Worm (Caenorhabditis elegans) whole organism, dauer: ENCODE measurements around the gene Y41G9A.5.

Experiments
- unc-62 ChIP-seq: sonication (generic microtip); optimal IDR thresholded peaks from 2 replicates; lab custom pipeline; 2017; ENCODE audit warnings: missing biosample characterization, missing genetic modification reagents, missing genetic modification characterization

The Y41G9A.5 gene

DNA sequence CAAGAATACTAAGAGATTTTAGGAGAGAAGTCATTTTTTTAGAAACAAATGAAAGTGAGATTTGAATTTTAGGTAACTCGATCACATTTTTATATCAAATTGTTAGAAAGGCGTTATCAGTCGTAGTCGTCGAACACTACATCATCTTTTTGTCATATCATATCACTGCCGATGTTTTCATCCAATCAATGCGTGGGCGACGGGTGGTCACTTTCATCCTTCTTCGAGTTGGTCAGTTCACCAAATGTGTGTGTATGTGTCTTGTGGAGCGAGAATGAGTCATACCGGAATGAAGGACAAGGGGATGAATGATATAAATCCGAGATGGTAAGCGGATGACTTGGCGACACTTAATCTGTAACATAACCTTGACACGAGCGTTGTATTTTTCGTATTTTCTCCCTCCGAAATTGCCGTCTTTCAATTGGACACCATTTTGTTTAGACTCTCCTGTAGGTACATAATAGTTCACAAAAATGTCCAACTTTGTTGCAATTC, at the start of gene Y41G9A.5, which contains the start of gene Y41G9A.10:
Y41G9A.5 (plus strand) TSS at position 160 of the 498 bp plus-strand sequence.
Y41G9A.10 (minus strand) TSS at position 51 of the 498 bp plus-strand sequence.
- no peak for TF ChIP-seq unc-62 (GFP tag; lab: Kevin White, UChicago)

ce11 chrX:2898256-2898655, 48.2 kb upstream of the Y41G9A.5 start, which contains the start of gene F52B10.3:
F52B10.3 (minus strand) TSS chrX:2898356.
- no peak for TF ChIP-seq unc-62 (GFP tag; lab: Kevin White, UChicago)

DNA sequence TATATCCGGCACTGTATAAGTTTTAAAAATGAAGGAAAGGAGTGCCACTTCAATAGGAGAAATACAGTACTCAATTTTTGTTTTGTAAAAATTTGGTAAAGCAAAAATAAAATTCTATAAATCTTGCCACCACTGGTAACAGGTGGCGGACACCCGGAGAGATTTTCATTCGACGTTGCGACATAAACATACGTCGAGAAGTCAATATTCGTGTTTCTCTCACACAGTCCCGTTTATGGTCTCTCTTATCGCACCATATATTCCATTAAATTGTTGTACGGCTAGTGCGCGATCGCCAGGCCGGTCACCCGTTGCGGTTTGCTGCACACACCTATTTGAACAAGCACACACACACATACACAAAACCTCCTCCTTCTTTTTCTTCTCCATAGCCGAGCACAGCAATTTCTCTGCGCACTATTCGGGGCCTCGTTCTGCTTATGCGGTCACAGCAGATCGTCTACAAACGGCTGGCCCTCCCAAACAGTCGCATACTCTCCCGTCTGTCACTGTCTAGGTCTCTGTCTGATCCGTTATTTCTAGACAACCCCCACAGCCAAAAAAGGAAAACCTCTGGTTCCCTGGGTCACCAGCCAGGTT, 45.5 kb upstream of the Y41G9A.5 start:
- TF ChIP-seq unc-62 (GFP tag; lab: Kevin White, UChicago), result no peak

DNA sequence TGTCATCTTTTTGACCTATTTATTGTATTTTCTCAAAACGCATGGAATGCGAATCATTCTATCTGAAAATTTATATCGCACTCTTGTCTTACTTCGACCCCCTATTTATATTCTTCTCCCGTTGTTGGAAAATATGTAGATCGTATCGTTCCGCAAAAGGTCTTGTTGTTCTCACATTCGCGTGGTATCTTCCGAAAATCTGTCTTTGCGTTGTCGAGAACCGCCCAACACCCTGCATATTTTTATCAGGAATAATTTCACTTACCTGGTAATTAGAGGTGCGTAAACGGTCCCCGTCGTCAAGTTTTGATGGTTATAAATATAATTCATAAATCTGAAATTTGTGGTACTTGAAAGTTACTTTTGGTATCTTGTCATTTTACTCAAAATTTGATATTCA, 43.6 kb upstream of the Y41G9A.5 start:
- no peak for TF ChIP-seq unc-62 (GFP tag; lab: Kevin White, UChicago)

DNA sequence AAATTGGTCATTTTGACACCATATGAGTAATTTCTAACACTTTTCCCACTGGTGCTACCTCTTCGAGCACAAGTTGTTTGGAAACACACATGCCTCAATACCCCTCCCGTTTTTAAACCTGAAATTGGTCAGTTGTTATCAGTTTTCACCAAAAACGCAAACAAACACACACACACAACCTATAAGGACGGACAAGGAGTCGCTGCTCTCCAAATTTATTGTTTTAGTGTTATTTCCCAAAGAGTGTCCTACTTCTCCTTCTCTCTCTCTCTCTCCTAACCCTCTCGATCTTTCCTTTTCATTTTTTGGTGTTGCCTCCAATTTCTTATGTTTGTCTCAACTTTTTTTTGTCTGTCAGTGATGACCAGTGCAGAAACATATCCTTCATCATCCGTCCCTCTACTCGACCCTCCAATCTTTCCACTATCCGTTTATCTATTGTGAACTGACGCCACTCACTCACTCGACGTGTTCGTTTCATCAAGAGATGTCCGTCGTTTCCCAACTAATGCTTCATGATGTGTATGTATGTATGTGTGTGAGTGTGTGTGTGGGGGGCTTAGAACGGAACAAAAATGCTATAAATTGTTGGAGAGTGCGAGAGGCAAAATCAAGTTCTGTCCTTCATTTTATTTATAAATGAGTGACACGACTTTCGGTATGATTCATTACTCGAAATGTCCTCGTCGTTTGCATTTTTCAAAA, 42.6 kb upstream of the Y41G9A.5 start:
- TF ChIP-seq unc-62 (GFP tag; lab: Kevin White, UChicago), result no peak

- TF ChIP-seq unc-62 (GFP tag; lab: Kevin White, UChicago), result no peak
Observed at ce11 chrX:2906062-2906732, 40.3 kb upstream of the Y41G9A.5 start.

ce11 chrX:2907296-2907873, 39.1 kb upstream of the Y41G9A.5 start:
- no peak for TF ChIP-seq unc-62 (GFP tag; lab: Kevin White, UChicago)

ce11 chrX:2909227-2909626, 37.2 kb upstream of the Y41G9A.5 start, which contains the start of gene nmy-1:
nmy-1 (plus strand) TSS chrX:2909527.
- TF ChIP-seq unc-62 (GFP tag; lab: Kevin White, UChicago), result no peak

DNA sequence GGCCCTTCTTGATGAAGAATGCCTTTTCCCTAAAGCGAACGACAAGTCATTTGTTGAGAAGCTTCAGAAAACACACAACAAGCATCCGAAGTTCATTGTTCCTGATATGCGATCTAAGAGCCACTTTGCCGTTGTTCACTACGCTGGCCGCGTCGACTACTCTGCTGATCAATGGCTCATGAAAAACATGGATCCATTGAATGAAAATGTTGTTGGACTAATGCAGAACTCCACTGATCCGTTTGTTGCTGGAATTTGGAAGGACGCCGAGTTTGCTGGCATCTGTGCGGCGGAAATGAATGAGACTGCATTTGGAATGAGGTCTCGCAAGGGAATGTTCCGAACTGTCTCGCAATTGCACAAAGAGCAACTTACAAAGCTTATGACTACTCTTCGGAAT, 33.8 kb upstream of the Y41G9A.5 start:
- TF ChIP-seq unc-62 (GFP tag; lab: Kevin White, UChicago), result no peak

DNA sequence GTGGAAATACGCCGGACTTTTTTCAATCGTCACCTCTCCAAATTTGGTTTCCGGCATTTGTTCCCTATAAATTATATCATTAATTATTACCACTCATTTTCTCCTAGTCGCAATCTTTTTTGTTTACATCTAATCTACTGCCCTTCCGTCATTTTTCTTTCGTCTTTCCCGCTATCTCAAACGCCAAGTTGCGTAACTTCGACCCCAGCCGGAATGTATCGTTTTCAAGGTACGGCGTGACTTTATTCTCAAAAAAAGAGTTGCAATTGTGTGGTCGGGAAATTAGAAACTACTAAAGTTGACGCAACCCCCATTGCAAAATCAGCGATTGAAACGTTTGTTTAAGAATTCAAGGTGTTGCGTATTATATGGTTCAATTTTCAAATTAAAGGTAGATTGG, 27.0 kb upstream of the Y41G9A.5 start:
- TF ChIP-seq unc-62 (GFP tag; lab: Kevin White, UChicago), result no peak

- TF ChIP-seq unc-62 (GFP tag; lab: Kevin White, UChicago), result no peak
Observed at ce11 chrX:2920456-2920855, 26.0 kb upstream of the Y41G9A.5 start.

DNA sequence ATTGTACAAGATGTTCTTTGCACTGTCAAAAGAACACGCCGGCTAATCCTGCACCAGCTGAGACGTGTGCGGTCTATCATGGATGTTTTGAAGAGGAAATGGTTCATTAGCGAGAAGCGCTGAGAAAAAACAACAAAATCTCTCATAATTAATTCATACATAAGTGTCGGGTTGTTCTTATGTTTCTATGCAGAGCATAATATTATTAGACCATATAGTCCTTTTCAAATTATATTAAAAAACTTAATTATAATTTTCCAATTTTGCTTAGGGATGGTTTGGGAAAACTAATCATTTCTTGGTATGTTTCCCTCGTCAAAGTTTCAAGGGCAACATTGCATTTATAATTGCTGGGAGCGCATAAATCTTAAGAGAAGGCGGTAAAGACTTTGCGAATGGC, 24.7 kb upstream of the Y41G9A.5 start:
- TF ChIP-seq unc-62 (GFP tag; lab: Kevin White, UChicago), result no peak

- no peak for TF ChIP-seq unc-62 (GFP tag; lab: Kevin White, UChicago)
Observed at ce11 chrX:2922602-2923203, 23.8 kb upstream of the Y41G9A.5 start.

DNA sequence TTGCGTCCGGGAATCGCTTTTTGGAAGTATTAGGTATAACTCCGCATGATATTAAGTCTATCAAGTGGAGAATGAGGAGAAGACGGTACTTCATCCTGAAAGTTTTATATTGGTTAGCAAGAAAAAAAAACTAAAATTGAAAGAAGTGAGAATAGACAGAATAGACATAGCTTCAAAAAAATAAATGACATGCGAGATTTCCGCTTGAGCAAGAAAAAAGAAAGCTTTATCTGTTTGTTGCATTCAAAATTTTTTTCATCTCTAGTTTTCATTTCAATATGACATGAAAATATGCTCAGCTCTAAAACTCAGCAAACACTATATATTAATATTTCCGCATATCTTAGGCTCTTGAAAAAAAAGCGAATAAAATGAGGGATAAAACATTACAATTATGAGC, 22.6 kb upstream of the Y41G9A.5 start, which contains the start of gene hst-3.2:
hst-3.2 (minus strand) TSS at position 101 of the 400 bp plus-strand sequence.
- TF ChIP-seq unc-62 (GFP tag; lab: Kevin White, UChicago), result no peak

DNA sequence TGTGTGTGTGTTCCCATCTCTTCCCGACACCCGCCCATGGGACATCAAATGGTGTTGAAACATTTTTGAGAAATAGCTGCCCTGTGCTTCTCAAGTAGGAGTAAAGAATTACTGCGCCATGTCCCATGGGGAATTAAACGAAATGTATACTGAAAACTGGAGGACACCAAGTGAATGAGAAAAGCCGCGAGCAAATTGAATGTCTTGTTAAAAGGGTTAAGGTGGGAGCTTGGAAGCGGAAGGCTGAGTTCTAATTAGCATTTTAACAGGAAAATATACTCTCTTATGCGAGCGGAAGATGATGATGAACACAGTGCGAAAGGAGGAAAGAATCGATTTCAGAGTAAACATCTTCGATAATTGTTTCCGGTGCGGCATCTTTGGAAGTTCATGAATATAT, 22.0 kb upstream of the Y41G9A.5 start:
- no peak for TF ChIP-seq unc-62 (GFP tag; lab: Kevin White, UChicago)
